2 fruit fly cellular contexts compared by ENCODE assay signal in genomic region chr3R:22878416-22878815, dm6.
TF ChIP-seq lines count a peak whose summit lies in the region.

No protein-coding gene starts in this region.

- no peak for TF ChIP-seq CTCF in whole organism, embryonic (GFP tag; optimal IDR thresholded peaks at IDR 0.05; lab: Kevin White, UChicago)

TF ChIP-seq in whole organism, embryonic, 481 proteins besides CTCF, POLR2A, EP300 and RAD21 (continues in another document):
- TF ChIP-seq chm (GFP tag; IDR thresholded peaks at IDR 0.05; lab: Robert Waterston, UW): no peak
- TF ChIP-seq Jarid2 (GFP tag; optimal IDR thresholded peaks at IDR 0.05; lab: Kevin White, UChicago): no peak
- no peak for TF ChIP-seq Opbp (GFP tag; IDR thresholded peaks at IDR 0.05; lab: Robert Waterston, UW; ENCODE audit: partially characterized antibody)
- no peak for TF ChIP-seq pfk (GFP tag; optimal IDR thresholded peaks at IDR 0.05; lab: Kevin White, UChicago)
- no peak for TF ChIP-seq kah (GFP tag; optimal IDR thresholded peaks at IDR 0.05; lab: Kevin White, UChicago)
- no peak for TF ChIP-seq CG13624 (GFP tag; optimal IDR thresholded peaks at IDR 0.05; lab: Kevin White, UChicago)
- peak; percentile 54 for TF ChIP-seq CG17359 (tag; optimal IDR thresholded peaks at IDR 0.05; lab: Kevin White, UChicago)
- no peak for TF ChIP-seq ttk (GFP tag; IDR thresholded peaks at IDR 0.05; lab: Robert Waterston, UW)
- TF ChIP-seq CG13775 (GFP tag; optimal IDR thresholded peaks at IDR 0.05; lab: Kevin White, UChicago): peak; percentile 26
- peak; percentile 34 for TF ChIP-seq CG16863 (GFP tag; optimal IDR thresholded peaks at IDR 0.05; lab: Kevin White, UChicago)
- peak; percentile 44 for TF ChIP-seq CG17829 (tag; optimal IDR thresholded peaks at IDR 0.05; lab: Kevin White, UChicago)
- peak; percentile 38 for TF ChIP-seq ewg (GFP tag; optimal IDR thresholded peaks at IDR 0.05; lab: Kevin White, UChicago)
- TF ChIP-seq sens-2 (GFP tag; IDR thresholded peaks at IDR 0.05; lab: Robert Waterston, UW): no peak
- TF ChIP-seq CG30403 (GFP tag; optimal IDR thresholded peaks at IDR 0.05; lab: Kevin White, UChicago): peak; percentile 25
- no peak for TF ChIP-seq CG31224 (GFP tag; IDR thresholded peaks at IDR 0.05; lab: Robert Waterston, UW)
- no peak for TF ChIP-seq sc (optimal IDR thresholded peaks at IDR 0.05; lab: Kevin White, UChicago)
- peak; percentile 35 for TF ChIP-seq sc (GFP tag; optimal IDR thresholded peaks at IDR 0.05; lab: Kevin White, UChicago)
- no peak for TF ChIP-seq Fer1 (GFP tag; optimal IDR thresholded peaks at IDR 0.05; lab: Kevin White, UChicago)
- no peak for TF ChIP-seq Elba2 (GFP tag; optimal IDR thresholded peaks at IDR 0.05; lab: Kevin White, UChicago)
- TF ChIP-seq tll (GFP tag; optimal IDR thresholded peaks at IDR 0.05; lab: Kevin White, UChicago): no peak
- peak; percentile 45 for TF ChIP-seq PHDP (tag; optimal IDR thresholded peaks at IDR 0.05; lab: Kevin White, UChicago)
- no peak for TF ChIP-seq CG6854 (GFP tag; optimal IDR thresholded peaks at IDR 0.05; lab: Kevin White, UChicago)
- TF ChIP-seq CG14441 (GFP tag; IDR thresholded peaks at IDR 0.05; lab: Robert Waterston, UW): no peak
- no peak for TF ChIP-seq Nf-YC (tag; optimal IDR thresholded peaks at IDR 0.05; lab: Kevin White, UChicago)
- TF ChIP-seq pros (GFP tag; optimal IDR thresholded peaks at IDR 0.05; lab: Kevin White, UChicago): no peak
- TF ChIP-seq lov (optimal IDR thresholded peaks at IDR 0.05; lab: Kevin White, UChicago): no peak
- no peak for TF ChIP-seq lov (GFP tag; IDR thresholded peaks at IDR 0.05; lab: Robert Waterston, UW)
- peak; percentile 48 for TF ChIP-seq lab (GFP tag; optimal IDR thresholded peaks at IDR 0.05; lab: Kevin White, UChicago)
- TF ChIP-seq Mad (GFP tag; optimal IDR thresholded peaks at IDR 0.05; lab: Kevin White, UChicago): no peak
- no peak for TF ChIP-seq CG3163 (GFP tag; optimal IDR thresholded peaks at IDR 0.05; lab: Kevin White, UChicago)
- TF ChIP-seq MBD-R2 (GFP tag; IDR thresholded peaks at IDR 0.05; lab: Robert Waterston, UW): no peak
- no peak for TF ChIP-seq sob (GFP tag; IDR thresholded peaks at IDR 0.05; lab: Robert Waterston, UW)
- TF ChIP-seq CG7372 (GFP tag; IDR thresholded peaks at IDR 0.05; lab: Robert Waterston, UW): 0 out of 2 replicates have a peak, but pooled peaks have one; percentile 8
- TF ChIP-seq dan (GFP tag; IDR thresholded peaks at IDR 0.05; lab: Robert Waterston, UW): no peak
- TF ChIP-seq lbe (GFP tag; optimal IDR thresholded peaks at IDR 0.05; lab: Kevin White, UChicago): no peak
- no peak for TF ChIP-seq Ravus (GFP tag; IDR thresholded peaks at IDR 0.05; lab: Robert Waterston, UW)
- no peak for TF ChIP-seq CG5953 (GFP tag; IDR thresholded peaks at IDR 0.05; lab: Robert Waterston, UW)
- TF ChIP-seq TFAM (GFP tag; optimal IDR thresholded peaks at IDR 0.05; lab: Kevin White, UChicago): no peak
- TF ChIP-seq CG11560 (tag; IDR thresholded peaks at IDR 0.05; lab: Robert Waterston, UW): no peak
- TF ChIP-seq p53 (GFP tag; optimal IDR thresholded peaks at IDR 0.05; lab: Kevin White, UChicago): no peak
- no peak for TF ChIP-seq CG11456 (GFP tag; IDR thresholded peaks at IDR 0.05; lab: Robert Waterston, UW)
- TF ChIP-seq Optix (GFP tag; IDR thresholded peaks at IDR 0.05; lab: Robert Waterston, UW): no peak
- TF ChIP-seq Deaf1 (tag; optimal IDR thresholded peaks at IDR 0.05; lab: Kevin White, UChicago): peak; percentile 20
- TF ChIP-seq knrl (GFP tag; IDR thresholded peaks at IDR 0.05; lab: Robert Waterston, UW; ENCODE audit: partially characterized antibody): no peak
- no peak for TF ChIP-seq sug (tag; optimal IDR thresholded peaks at IDR 0.05; lab: Kevin White, UChicago)
- no peak for TF ChIP-seq scrt (GFP tag; optimal IDR thresholded peaks at IDR 0.05; lab: Kevin White, UChicago)
- TF ChIP-seq nerfin-1 (tag; optimal IDR thresholded peaks at IDR 0.05; lab: Kevin White, UChicago): peak; percentile 33
- TF ChIP-seq Doc2 (GFP tag; IDR thresholded peaks at IDR 0.05; lab: Robert Waterston, UW): no peak

TF ChIP-seq in whole organism, prepupa, 60 proteins besides CTCF, POLR2A, EP300 and RAD21:
- no peak for TF ChIP-seq CG3032 (tag; optimal IDR thresholded peaks at IDR 0.05; lab: Kevin White, UChicago)
- no peak for TF ChIP-seq CG15336 (GFP tag; IDR thresholded peaks at IDR 0.05; lab: Robert Waterston, UW)
- TF ChIP-seq CG11294 (GFP tag; IDR thresholded peaks at IDR 0.05; lab: Robert Waterston, UW): no peak
- no peak for TF ChIP-seq CG4318 (GFP tag; optimal IDR thresholded peaks at IDR 0.05; lab: Kevin White, UChicago)
- TF ChIP-seq svp (GFP tag; lab: Kevin White, UChicago): peak; percentile 25
- no peak for TF ChIP-seq CG8632 (GFP tag; optimal IDR thresholded peaks at IDR 0.05; lab: Kevin White, UChicago)
- no peak for TF ChIP-seq CG34406 (GFP tag; optimal IDR thresholded peaks at IDR 0.05; lab: Kevin White, UChicago)
- TF ChIP-seq eg (GFP tag; IDR thresholded peaks at IDR 0.05; lab: Robert Waterston, UW): no peak
- no peak for TF ChIP-seq CG10669 (GFP tag; optimal IDR thresholded peaks at IDR 0.05; lab: Kevin White, UChicago)

Comparison
In these comparisons a context has a peak if more than half of its experiments do, and no peak if none do; other contexts are left out.
1. Of the 7 proteins assayed by ChIP-seq in both whole organism, embryonic and whole organism, prepupa: peak only in whole organism, embryonic: Blimp-1 and Sox102F; only in whole organism, prepupa: none; in both: none; in neither: 5.